Worm (Caenorhabditis elegans) whole organism, L4 larva: ENCODE data around the gene cwn-2.

Experiments used
- F49E8.2 ChIP-seq: sonication (generic microtip); optimal IDR thresholded peaks from 2 replicates; lab custom pipeline; 2016; ENCODE audit warnings: missing compliant biosample characterization, mild to moderate bottlenecking, missing genetic modification characterization, borderline replicate concordance
- T26A8.4 ChIP-seq: fragments of 200-800 bp; sonication (Bioruptor generic); IDR thresholded peaks from 2 replicates; pipeline ENCODE4 v1.3.6; 2022; ENCODE audit warnings: missing genetic modification characterization, missing compliant biosample characterization
- Y105C5A.15 ChIP-seq: fragments of 200-800 bp; sonication (Bioruptor generic); IDR thresholded peaks from 2 replicates; pipeline ENCODE4 v1.3.6; 2022; ENCODE audit warnings: missing genetic modification characterization, missing compliant biosample characterization
- Y48G9A.11 ChIP-seq: fragments of 200-800 bp; sonication (Bioruptor generic); IDR thresholded peaks from 2 replicates; pipeline ENCODE4 v1.3.6; 2022; ENCODE audit warnings: missing genetic modification reagents, missing genetic modification characterization, missing compliant biosample characterization
- Y75B8A.6 ChIP-seq: fragments of 200-800 bp; sonication (Bioruptor generic); IDR thresholded peaks from 2 replicates; pipeline ENCODE4 v1.3.6; 2022; ENCODE audit warnings: missing genetic modification reagents, missing genetic modification characterization, missing compliant biosample characterization
- aly-2 ChIP-seq: sonication (generic microtip); optimal IDR thresholded peaks from 2 replicates; lab custom pipeline; 2018; ENCODE audit warnings: missing biosample characterization, missing genetic modification characterization
- ama-1 ChIP-seq: fragments of 150-350 bp; optimal IDR thresholded peaks from 2 replicates; lab custom pipeline; 2014; ENCODE audit warnings: inconsistent platforms, mixed read lengths
- arid-1 ChIP-seq: fragments of 200-800 bp; sonication (Bioruptor generic); conservative IDR thresholded peaks from 2 replicates; pipeline ENCODE4 v1.3.6; 2022; ENCODE audit warnings: missing genetic modification reagents, missing genetic modification characterization, missing compliant biosample characterization
- ceh-20 ChIP-seq: fragments of 200-800 bp; sonication (Bioruptor generic); IDR thresholded peaks from 2 replicates; pipeline ENCODE4 v1.3.6; 2022; ENCODE audit warnings: missing genetic modification reagents, missing genetic modification characterization, missing compliant biosample characterization
- ceh-32 ChIP-seq: sonication (generic microtip); optimal IDR thresholded peaks from 2 replicates; lab custom pipeline; 2016; ENCODE audit warnings: mild to moderate bottlenecking, missing genetic modification characterization, missing compliant biosample characterization; ENCODE audit not compliant: poor library complexity
- ceh-44 ChIP-seq: fragments of 200-800 bp; sonication (Bioruptor generic); IDR thresholded peaks from 2 replicates; pipeline ENCODE4 v1.3.6; 2022; ENCODE audit warnings: missing genetic modification reagents, missing genetic modification characterization, missing compliant biosample characterization
- ctbp-1 ChIP-seq: fragments of 200-800 bp; sonication (Bioruptor generic); IDR thresholded peaks from 2 replicates; pipeline ENCODE4 v1.3.6; 2022; ENCODE audit warnings: missing genetic modification reagents, missing genetic modification characterization, missing compliant biosample characterization
- daf-16 ChIP-seq, 3 experiments: sonication (generic microtip); optimal IDR thresholded peaks; 2 replicates each; lab custom pipeline; 2016 to 2017; ENCODE audit warnings: missing genetic modification characterization in 3 of 3, missing genetic modification reagents in 3 of 3, mild to moderate bottlenecking in 2 of 3, missing compliant biosample characterization in 2 of 3, missing biosample characterization in 1 of 3, moderate library complexity in 1 of 3
- daf-19 ChIP-seq: fragments of 200-800 bp; sonication (Bioruptor generic); conservative IDR thresholded peaks from 2 replicates; pipeline ENCODE4 v1.3.6; 2022; ENCODE audit warnings: missing genetic modification characterization, missing compliant biosample characterization
- dmd-6 ChIP-seq: fragments of 200-800 bp; sonication (Bioruptor generic); IDR thresholded peaks from 2 replicates; pipeline ENCODE4 v1.3.6; 2022; ENCODE audit warnings: missing genetic modification reagents, missing genetic modification characterization, missing compliant biosample characterization
- dve-1 ChIP-seq: sonication (generic microtip); optimal IDR thresholded peaks from 2 replicates; lab custom pipeline; 2017; ENCODE audit warnings: antibody characterized with exemption, mild to moderate bottlenecking, missing genetic modification characterization, missing compliant biosample characterization; ENCODE audit not compliant: insufficient read depth
- gei-8 ChIP-seq: fragments of 200-800 bp; sonication (Bioruptor generic); optimal IDR thresholded peaks from 2 replicates; lab custom pipeline; 2018; ENCODE audit warnings: mild to moderate bottlenecking, missing genetic modification characterization, missing compliant biosample characterization
- lin-1 ChIP-seq: fragments of 200-800 bp; sonication (Bioruptor generic); IDR thresholded peaks from 2 replicates; pipeline ENCODE4 v1.3.6; 2022; ENCODE audit warnings: missing genetic modification reagents, missing genetic modification characterization, missing compliant biosample characterization
- lir-3 ChIP-seq: sonication (generic microtip); optimal IDR thresholded peaks from 2 replicates; lab custom pipeline; 2016; ENCODE audit warnings: mild to moderate bottlenecking, missing genetic modification characterization, missing compliant biosample characterization
- lsy-2 ChIP-seq, 2 experiments: fragments of 150-350 bp in 1 of 2; sonication (generic microtip) in 1 of 2; optimal IDR thresholded peaks; 2 replicates each; lab custom pipeline; 2014 to 2017; ENCODE audit warnings: missing biosample characterization in 2 of 2, missing genetic modification characterization in 2 of 2
- madf-9 ChIP-seq: fragments of 200-800 bp; sonication (Bioruptor generic); conservative IDR thresholded peaks from 2 replicates; pipeline ENCODE4 v1.3.6; 2022; ENCODE audit warnings: missing genetic modification reagents, missing genetic modification characterization, missing compliant biosample characterization
- mep-1 ChIP-seq: fragments of 150-350 bp; sonication (generic microtip); optimal IDR thresholded peaks from 3 replicates; lab custom pipeline; 2014; ENCODE audit warnings: missing biosample characterization, missing genetic modification characterization
- mes-2 ChIP-seq: sonication (generic microtip); optimal IDR thresholded peaks from 2 replicates; lab custom pipeline; 2016; ENCODE audit warnings: missing genotype, mild to moderate bottlenecking, missing genetic modification characterization, missing compliant biosample characterization; ENCODE audit not compliant: poor library complexity, severe bottlenecking
- mxl-2 ChIP-seq: fragments of 200-800 bp; sonication (Bioruptor generic); conservative IDR thresholded peaks from 2 replicates; pipeline ENCODE4 v1.3.6; 2022; ENCODE audit warnings: missing genetic modification reagents, missing genetic modification characterization, missing compliant biosample characterization
- mxl-3 ChIP-seq: fragments of 200-800 bp; sonication (Bioruptor generic); optimal IDR thresholded peaks from 2 replicates; lab custom pipeline; 2018; ENCODE audit warnings: mild to moderate bottlenecking, missing genetic modification characterization, missing compliant biosample characterization
- nhr-10 ChIP-seq: fragments of 150-350 bp; optimal IDR thresholded peaks from 2 replicates; lab custom pipeline; 2014; ENCODE audit warnings: missing biosample characterization, missing genetic modification characterization
- nhr-111 ChIP-seq: fragments of 200-800 bp; sonication (Bioruptor generic); optimal IDR thresholded peaks from 2 replicates; lab custom pipeline; 2018; ENCODE audit warnings: mild to moderate bottlenecking, missing genetic modification characterization, missing compliant biosample characterization
- nhr-237 ChIP-seq: sonication (generic microtip); optimal IDR thresholded peaks from 2 replicates; lab custom pipeline; 2017; ENCODE audit warnings: missing biosample characterization, missing genetic modification characterization
- nhr-28 ChIP-seq: fragments of 150-350 bp; optimal IDR thresholded peaks from 2 replicates; lab custom pipeline; 2014; ENCODE audit warnings: missing biosample characterization, missing genetic modification characterization
- nhr-41 ChIP-seq: fragments of 200-800 bp; sonication (Bioruptor generic); IDR thresholded peaks from 2 replicates; pipeline ENCODE4 v1.3.6; 2022; ENCODE audit warnings: missing genetic modification reagents, missing genetic modification characterization, missing compliant biosample characterization
- nhr-42 ChIP-seq: fragments of 200-800 bp; sonication (Bioruptor generic); IDR thresholded peaks from 2 replicates; pipeline ENCODE4 v1.3.6; 2022; ENCODE audit warnings: missing genetic modification characterization, missing compliant biosample characterization
- nhr-6 ChIP-seq: fragments of 150-350 bp; optimal IDR thresholded peaks from 2 replicates; lab custom pipeline; 2014; ENCODE audit warnings: missing biosample characterization, missing genetic modification characterization
- nhr-76 ChIP-seq: fragments of 150-350 bp; optimal IDR thresholded peaks from 2 replicates; lab custom pipeline; 2014; ENCODE audit warnings: missing biosample characterization, missing genetic modification characterization
- rbr-2 ChIP-seq: sonication (generic microtip); optimal IDR thresholded peaks from 2 replicates; lab custom pipeline; 2016; ENCODE audit warnings: missing genotype, missing genetic modification characterization, missing compliant biosample characterization
- set-16 ChIP-seq: fragments of 200-800 bp; sonication (Bioruptor generic); IDR thresholded peaks from 2 replicates; pipeline ENCODE4 v1.3.6; 2022; ENCODE audit warnings: missing genetic modification reagents, missing genetic modification characterization, missing compliant biosample characterization
- snpc-4 ChIP-seq: fragments of 150-350 bp; optimal IDR thresholded peaks from 2 replicates; lab custom pipeline; 2014; ENCODE audit warnings: missing biosample characterization, missing genetic modification characterization
- spr-3 ChIP-seq: fragments of 200-800 bp; sonication (Bioruptor generic); optimal IDR thresholded peaks from 2 replicates; lab custom pipeline; 2018; ENCODE audit warnings: mild to moderate bottlenecking, missing genetic modification characterization, missing compliant biosample characterization
- tag-97 ChIP-seq: fragments of 200-800 bp; sonication (Bioruptor generic); IDR thresholded peaks from 2 replicates; pipeline ENCODE4 v1.3.6; 2022; ENCODE audit warnings: missing genetic modification characterization, missing compliant biosample characterization
- tra-1 ChIP-seq: fragments of 200-800 bp; sonication (Bioruptor generic); IDR thresholded peaks from 2 replicates; pipeline ENCODE4 v1.3.6; 2022; ENCODE audit warnings: missing genetic modification reagents, missing genetic modification characterization, missing compliant biosample characterization
- unc-130 ChIP-seq: sonication (generic microtip); optimal IDR thresholded peaks from 2 replicates; lab custom pipeline; 2016; ENCODE audit warnings: missing genetic modification reagents, missing genetic modification characterization, missing compliant biosample characterization
- unc-62 ChIP-seq, 3 experiments: fragments of 150-350 bp in 1 of 3; sonication (generic microtip); optimal IDR thresholded peaks in 2 of 3; peaks in 1 of 3; 1 replicate in 1 of 3; 2 replicates in 2 of 3; lab custom pipeline; 2014 to 2017; ENCODE audit warnings: missing biosample characterization in 3 of 3, missing genetic modification characterization in 3 of 3, missing genetic modification reagents in 3 of 3, missing genotype in 1 of 3
- zag-1 ChIP-seq: fragments of 150-350 bp; optimal IDR thresholded peaks from 2 replicates; lab custom pipeline; 2014; ENCODE audit warnings: missing biosample characterization, missing genetic modification characterization
- zfp-2 ChIP-seq: sonication (generic microtip); optimal IDR thresholded peaks from 2 replicates; lab custom pipeline; 2016; ENCODE audit warnings: mild to moderate bottlenecking, missing genetic modification characterization, missing compliant biosample characterization
- zfp-3 ChIP-seq: fragments of 200-800 bp; sonication (Bioruptor generic); conservative IDR thresholded peaks from 2 replicates; pipeline ENCODE4 v1.3.6; 2022; ENCODE audit warnings: missing genetic modification reagents, missing genetic modification characterization, missing compliant biosample characterization
- zip-11 ChIP-seq: fragments of 200-800 bp; sonication (Bioruptor generic); IDR thresholded peaks from 2 replicates; pipeline ENCODE4 v1.3.6; 2022; ENCODE audit warnings: missing genetic modification characterization, missing compliant biosample characterization
- zip-2 ChIP-seq: fragments of 150-350 bp; optimal IDR thresholded peaks from 2 replicates; lab custom pipeline; 2014; ENCODE audit warnings: missing biosample characterization, missing genetic modification characterization

Gene cwn-2

DNA sequence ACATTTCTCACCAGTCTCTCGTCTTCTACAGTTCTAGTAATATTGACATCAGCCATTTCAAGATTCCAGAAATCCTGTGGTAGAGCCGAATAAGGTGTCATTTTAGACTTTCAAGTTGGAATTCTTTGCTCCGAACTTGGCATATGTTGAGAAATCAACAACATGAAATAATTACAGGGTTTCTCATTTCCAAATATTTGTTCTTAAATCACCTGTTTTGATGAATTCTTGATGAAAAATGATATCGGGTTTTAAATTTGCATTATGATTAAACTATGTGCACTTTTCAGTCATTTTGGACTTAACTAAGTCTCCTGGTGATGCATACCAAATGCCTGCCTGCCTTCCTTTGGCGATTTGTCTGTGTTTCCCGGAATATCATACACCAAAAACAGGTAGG lies 14.1 kb upstream of the cwn-2 start, which contains the start of gene srv-12:
TSS of gene srv-12 (minus strand) at position 101 of the 400 bp plus-strand sequence.
- TF ChIP-seq nhr-28 (tag; lab: Kevin White, UChicago) (no peak), unc-130 (GFP tag; lab: Kevin White, UChicago) (no peak), Y75B8A.6 (no peak), daf-19 (GFP tag; lab: Robert Waterston, UW) (no peak), ceh-32 (tag; lab: Kevin White, UChicago) (no peak), zag-1 (no peak), nhr-41 (GFP tag; lab: Robert Waterston, UW) (no peak), zfp-3 (no peak), dve-1 (tag; lab: Kevin White, UChicago) (no peak), snpc-4 (no peak), set-16 (GFP tag; lab: Robert Waterston, UW) (no peak), daf-16 (GFP tag; optimal IDR thresholded peaks at IDR 0.05; lab: Kevin White, UChicago) (no peak), daf-16 (tag; optimal IDR thresholded peaks at IDR 0.05; lab: Kevin White, UChicago) (no peak), nhr-42 (no peak), nhr-237 (tag; lab: Kevin White, UChicago) (no peak), dmd-6 (GFP tag; lab: Robert Waterston, UW) (no peak), nhr-6 (tag; lab: Kevin White, UChicago) (no peak), ceh-44 (GFP tag; lab: Robert Waterston, UW) (no peak), tag-97 (no peak), T26A8.4 (GFP tag; lab: Robert Waterston, UW) (no peak)
- TF ChIP-seq, all 104 proteins: peak for 0

ce11 chrIV:10056138-10056537 lies 11.5 kb upstream of the cwn-2 start, which contains the start of gene T04B2.7:
Gene T04B2.7, minus strand, starts transcription at chrIV:10056238.
- TF ChIP-seq zfp-2 (no peak), nhr-10 (tag; lab: Kevin White, UChicago) (no peak), nhr-6 (tag; lab: Kevin White, UChicago) (no peak), nhr-42 (no peak), lir-3 (tag; lab: Kevin White, UChicago) (no peak), rbr-2 (no peak), ctbp-1 (GFP tag; lab: Robert Waterston, UW) (no peak), set-16 (GFP tag; lab: Robert Waterston, UW) (no peak), gei-8 (GFP tag; lab: Kevin White, UChicago) (no peak), lsy-2 (tag; optimal IDR thresholded peaks at IDR 0.05; lab: Kevin White, UChicago) (no peak), T26A8.4 (GFP tag; lab: Robert Waterston, UW) (no peak), zip-11 (GFP tag; lab: Robert Waterston, UW) (no peak), snpc-4 (no peak), unc-62 (GFP tag; optimal IDR thresholded peaks at IDR 0.05 in 1 of 2; lab: Kevin White, UChicago) (no peak), unc-62 (tag; optimal IDR thresholded peaks at IDR 0.05; lab: Kevin White, UChicago) (no peak), mes-2 (tag; lab: Kevin White, UChicago) (no peak)

- no peak for TF ChIP-seq Y75B8A.6
- TF ChIP-seq arid-1 (GFP tag; lab: Robert Waterston, UW) = no peak
- TF ChIP-seq F49E8.2 (tag; lab: Kevin White, UChicago) = no peak
- no peak for TF ChIP-seq zip-11 (GFP tag; lab: Robert Waterston, UW)
- no peak for TF ChIP-seq Y48G9A.11 (GFP tag; lab: Robert Waterston, UW)
- no peak for TF ChIP-seq mep-1 (tag; lab: Kevin White, UChicago)
- no peak for TF ChIP-seq Y105C5A.15
- TF ChIP-seq nhr-111 (GFP tag; lab: Kevin White, UChicago) = no peak
- no peak for TF ChIP-seq mxl-3
- TF ChIP-seq dve-1 (tag; lab: Kevin White, UChicago) = peak; percentile 93
- TF ChIP-seq aly-2 = no peak
- no peak for TF ChIP-seq nhr-76 (tag; lab: Kevin White, UChicago)
- no peak for TF ChIP-seq lir-3 (tag; lab: Kevin White, UChicago)
- no peak for TF ChIP-seq zip-2 (tag; lab: Kevin White, UChicago)
- TF ChIP-seq snpc-4 = no peak
- no peak for TF ChIP-seq set-16 (GFP tag; lab: Robert Waterston, UW)
- TF ChIP-seq ama-1 = no peak
- 0 out of 2 replicates have a peak, but pooled peaks have one; percentile 22 for TF ChIP-seq mxl-2
- 0 out of 2 replicates have a peak, but pooled peaks have one; percentile 11 for TF ChIP-seq lin-1 (GFP tag; lab: Robert Waterston, UW)
- no peak for TF ChIP-seq madf-9
- no peak for TF ChIP-seq nhr-237 (tag; lab: Kevin White, UChicago)
- peak; percentile 63; the same call in 1 of the 2 replicates for TF ChIP-seq tra-1 (GFP tag; lab: Robert Waterston, UW)
- TF ChIP-seq unc-130 (GFP tag; lab: Kevin White, UChicago) = no peak
- TF ChIP-seq spr-3 (GFP tag; lab: Kevin White, UChicago) = no peak
- no peak for TF ChIP-seq ctbp-1 (GFP tag; lab: Robert Waterston, UW)
- no peak for TF ChIP-seq ceh-20
These were observed 8.4 kb upstream of the cwn-2 start for ce11 chrIV:10059175-10059574.
